Fruit fly (Drosophila melanogaster): Measurements from ENCODE around the gene woc.

woc gene

dm6 chr3R:27274533-27275447 lies 10.9 kb upstream of the woc start, which contains the start of gene CG5938 (continued):
- no peak for TF ChIP-seq Lpt (GFP tag; optimal IDR thresholded peaks at IDR 0.05)
- TF ChIP-seq topi (GFP tag; optimal IDR thresholded peaks at IDR 0.05), result peak; percentile 22
- TF ChIP-seq CG11294 (GFP tag; IDR thresholded peaks at IDR 0.05), result no peak
- peak; percentile 10 for TF ChIP-seq CG31627 (GFP tag; optimal IDR thresholded peaks at IDR 0.05)
- no peak for TF ChIP-seq CG8319 (GFP tag; optimal IDR thresholded peaks at IDR 0.05)
- no peak for TF ChIP-seq CG8632 (GFP tag; optimal IDR thresholded peaks at IDR 0.05)
- TF ChIP-seq fkh (GFP tag; optimal IDR thresholded peaks at IDR 0.05), result peak; percentile 21
- no peak for TF ChIP-seq CG6792 (GFP tag; optimal IDR thresholded peaks at IDR 0.05)
- TF ChIP-seq fd85E (GFP tag; optimal IDR thresholded peaks at IDR 0.05), result no peak
- peak; percentile 20 for TF ChIP-seq CG1621 (tag; optimal IDR thresholded peaks at IDR 0.05)
- no peak for TF ChIP-seq Eip93F (GFP tag; optimal IDR thresholded peaks at IDR 0.05)
- TF ChIP-seq cyc (GFP tag; optimal IDR thresholded peaks at IDR 0.05), result no peak
- TF ChIP-seq fd59A (GFP tag; optimal IDR thresholded peaks at IDR 0.05), result no peak
- TF ChIP-seq CG9139 (GFP tag; optimal IDR thresholded peaks at IDR 0.05), result peak; percentile 39
- TF ChIP-seq eg (GFP tag; IDR thresholded peaks at IDR 0.05), result peak; percentile 64
- peak; percentile 50 for TF ChIP-seq CG6808 (GFP tag; optimal IDR thresholded peaks at IDR 0.05)
- TF ChIP-seq CG3919 (GFP tag; optimal IDR thresholded peaks at IDR 0.05), result peak; percentile 47
- peak; percentile 16 for TF ChIP-seq Hr39 (GFP tag; optimal IDR thresholded peaks at IDR 0.05)
- TF ChIP-seq CG10669 (GFP tag; optimal IDR thresholded peaks at IDR 0.05), result no peak
- TF ChIP-seq dsx (GFP tag; optimal IDR thresholded peaks at IDR 0.05; ENCODE audit: poor library complexity, severe bottlenecking), result peak; percentile 68
- TF ChIP-seq CG3032 (tag; optimal IDR thresholded peaks at IDR 0.05), result peak; percentile 21
- TF ChIP-seq Smox (GFP tag; optimal IDR thresholded peaks at IDR 0.05), result no peak
- TF ChIP-seq CG6854 (GFP tag; optimal IDR thresholded peaks at IDR 0.05), result peak; percentile 30
- TF ChIP-seq Sox102F (GFP tag; optimal IDR thresholded peaks at IDR 0.05), result peak; percentile 5
- no peak for TF ChIP-seq spab (GFP tag; optimal IDR thresholded peaks at IDR 0.05)
- peak; percentile 59 for TF ChIP-seq svp (GFP tag)
- TF ChIP-seq esn (GFP tag; optimal IDR thresholded peaks at IDR 0.05), result peak; percentile 18
- TF ChIP-seq CG6163 (GFP tag; IDR thresholded peaks at IDR 0.05), result peak; percentile 67
- TF ChIP-seq CG32006 (GFP tag; optimal IDR thresholded peaks at IDR 0.05), result peak; percentile 17
- peak; percentile 22 for TF ChIP-seq CG11902 (GFP tag; optimal IDR thresholded peaks at IDR 0.05)
- TF ChIP-seq Sox15 (GFP tag; optimal IDR thresholded peaks at IDR 0.05), result no peak
- peak; percentile 52 for TF ChIP-seq acj6 (GFP tag; optimal IDR thresholded peaks at IDR 0.05)
- TF ChIP-seq CG34406 (GFP tag; optimal IDR thresholded peaks at IDR 0.05), result peak; percentile 32
- peak; percentile 23 to 69 for TF ChIP-seq ss (GFP tag; optimal IDR thresholded peaks at IDR 0.05)
- TF ChIP-seq CG4318 (GFP tag; optimal IDR thresholded peaks at IDR 0.05), result no peak
- TF ChIP-seq Hr4 (GFP tag; optimal IDR thresholded peaks at IDR 0.05), result peak; percentile 8
- no peak for TF ChIP-seq Blimp-1 (GFP tag; optimal IDR thresholded peaks at IDR 0.05)
- peak; percentile 39 for TF ChIP-seq CG10631 (GFP tag; optimal IDR thresholded peaks at IDR 0.05)
